Fruit fly (Drosophila melanogaster) whole organism, pupa: Measurements from ENCODE around the gene CG33947.

ENCODE experiments used
- CG10348 ChIP-seq: fragments of 200-800 bp; sonication (Bioruptor generic); IDR thresholded peaks from 2 replicates; pipeline ENCODE4 v1.3.6; 2022; ENCODE audit warnings: missing biosample characterization, missing genetic modification characterization
- CG12605 ChIP-seq: fragments of 200-800 bp; sonication (Bioruptor generic); IDR thresholded peaks from 2 replicates; pipeline ENCODE4 v1.3.6; 2022; ENCODE audit warnings: missing biosample characterization, missing genetic modification characterization
- CG13204 ChIP-seq: fragments of 200-800 bp; sonication (Bioruptor generic); optimal IDR thresholded peaks from 2 replicates; lab custom pipeline; 2018; ENCODE audit warnings: missing biosample characterization, mild to moderate bottlenecking, missing genetic modification characterization, moderate library complexity
- CG14655 ChIP-seq: fragments of 200-800 bp; sonication (Bioruptor generic); optimal IDR thresholded peaks from 3 replicates; lab custom pipeline; 2017; ENCODE audit warnings: mild to moderate bottlenecking, missing biosample characterization, missing genetic modification reagents, missing genetic modification characterization
- CG15710 ChIP-seq: fragments of 200-800 bp; sonication (Bioruptor generic); optimal IDR thresholded peaks from 2 replicates; lab custom pipeline; 2018; ENCODE audit warnings: missing biosample characterization, mild to moderate bottlenecking, missing genetic modification characterization, moderate library complexity
- CG17806 ChIP-seq: fragments of 200-800 bp; sonication (Bioruptor generic); optimal IDR thresholded peaks from 2 replicates; lab custom pipeline; 2018; ENCODE audit warnings: missing biosample characterization, mild to moderate bottlenecking, missing genetic modification characterization, moderate library complexity
- CG32121 ChIP-seq: fragments of 200-800 bp; sonication (Bioruptor generic); IDR thresholded peaks from 2 replicates; pipeline ENCODE4 v1.3.6; 2022; ENCODE audit warnings: missing biosample characterization, missing genetic modification characterization
- CG34367 ChIP-seq: fragments of 200-800 bp; sonication (Bioruptor generic); optimal IDR thresholded peaks from 2 replicates; lab custom pipeline; 2018; ENCODE audit warnings: missing biosample characterization, mild to moderate bottlenecking, missing genetic modification characterization
- CG4496 ChIP-seq: fragments of 200-800 bp; sonication (Bioruptor generic); IDR thresholded peaks from 3 replicates; pipeline ENCODE4 v1.3.6; 2022; ENCODE audit warnings: missing biosample characterization, missing genetic modification characterization
- CG8159 ChIP-seq: fragments of 200-800 bp; sonication (Bioruptor generic); optimal IDR thresholded peaks from 3 replicates; lab custom pipeline; 2018; ENCODE audit warnings: missing biosample characterization, mild to moderate bottlenecking, missing genetic modification characterization, moderate library complexity
- CG8301 ChIP-seq: fragments of 200-800 bp; sonication (Bioruptor generic); optimal IDR thresholded peaks from 2 replicates; lab custom pipeline; 2018; ENCODE audit warnings: missing biosample characterization, mild to moderate bottlenecking, missing genetic modification characterization
- CG9948 ChIP-seq: fragments of 200-800 bp; sonication (Bioruptor generic); optimal IDR thresholded peaks from 2 replicates; lab custom pipeline; 2018; ENCODE audit warnings: missing biosample characterization, mild to moderate bottlenecking, missing genetic modification characterization, moderate library complexity
- D1 ChIP-seq: fragments of 200-800 bp; sonication (Bioruptor generic); optimal IDR thresholded peaks from 2 replicates; lab custom pipeline; 2018; ENCODE audit warnings: missing biosample characterization, mild to moderate bottlenecking, missing genetic modification characterization, moderate library complexity
- EcR ChIP-seq: fragments of 200-800 bp; sonication (Bioruptor generic); optimal IDR thresholded peaks from 3 replicates; lab custom pipeline; 2019; ENCODE audit warnings: missing biosample characterization, missing genetic modification characterization, mild to moderate bottlenecking, moderate library complexity, missing genetic modification reagents
- Ets98B ChIP-seq: fragments of 200-800 bp; sonication (Bioruptor generic); IDR thresholded peaks from 2 replicates; pipeline ENCODE4 v1.3.6; 2022; ENCODE audit warnings: missing biosample characterization, missing genetic modification characterization
- Pif1A ChIP-seq: fragments of 200-800 bp; sonication (Bioruptor generic); optimal IDR thresholded peaks from 3 replicates; lab custom pipeline; 2016; ENCODE audit warnings: missing biosample characterization, missing genetic modification characterization
- Pif1B ChIP-seq: fragments of 200-800 bp; sonication (Bioruptor generic); optimal IDR thresholded peaks from 3 replicates; lab custom pipeline; 2016; ENCODE audit warnings: missing biosample characterization, missing genetic modification characterization
- Snoo ChIP-seq: fragments of 200-800 bp; sonication (Bioruptor generic); optimal IDR thresholded peaks from 3 replicates; lab custom pipeline; 2017; ENCODE audit warnings: missing biosample characterization, mild to moderate bottlenecking, missing genetic modification characterization, inconsistent platforms
- fd96Ca ChIP-seq: fragments of 200-800 bp; sonication (Bioruptor generic); IDR thresholded peaks from 3 replicates; pipeline ENCODE4 v1.3.6; 2022; ENCODE audit warnings: missing biosample characterization, missing genetic modification characterization
- gl ChIP-seq: fragments of 200-800 bp; sonication (Bioruptor generic); optimal IDR thresholded peaks from 2 replicates; lab custom pipeline; 2018; ENCODE audit warnings: missing biosample characterization, mild to moderate bottlenecking, missing genetic modification characterization
- rn ChIP-seq: fragments of 200-800 bp; sonication (Bioruptor generic); IDR thresholded peaks from 2 replicates; pipeline ENCODE4 v1.3.6; 2022; ENCODE audit warnings: missing biosample characterization, missing genetic modification characterization

The CG33947 gene

DNA sequence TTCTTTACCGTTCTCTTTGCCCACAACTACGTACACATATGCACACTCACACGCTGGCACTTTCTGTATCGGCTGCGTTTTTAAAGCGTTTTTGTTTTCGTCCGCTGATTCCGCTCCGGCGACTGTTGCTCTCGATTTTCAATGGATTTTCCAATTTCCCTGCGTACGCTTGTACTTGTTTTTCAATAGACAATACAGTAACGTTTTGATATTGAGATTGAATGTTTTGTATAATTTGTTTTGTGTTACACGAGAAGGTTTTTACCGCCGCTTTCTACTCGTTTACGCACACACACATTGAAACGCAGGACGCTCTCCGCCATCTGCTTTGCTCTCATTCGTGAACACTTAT lies 3.7 kb upstream of the CG33947 start:
- no peak for TF ChIP-seq CG17806 (tag; lab: Kevin White, UChicago)
- no peak for TF ChIP-seq D1
- no peak for TF ChIP-seq EcR
- TF ChIP-seq CG15710 (tag; lab: Kevin White, UChicago): no peak
- no peak for TF ChIP-seq CG12605 (GFP tag; lab: Robert Waterston, UW)
- TF ChIP-seq Ets98B (GFP tag; lab: Robert Waterston, UW): no peak
- TF ChIP-seq fd96Ca (GFP tag; lab: Robert Waterston, UW): no peak
- TF ChIP-seq CG4496 (GFP tag; lab: Robert Waterston, UW): no peak
- TF ChIP-seq Snoo (tag; lab: Kevin White, UChicago): no peak
- TF ChIP-seq CG10348 (GFP tag; lab: Robert Waterston, UW): no peak
- no peak for TF ChIP-seq CG8159 (tag; lab: Kevin White, UChicago)
- TF ChIP-seq CG13204: no peak
- TF ChIP-seq Pif1A (GFP tag; lab: Kevin White, UChicago): no peak
- TF ChIP-seq CG34367 (tag; lab: Kevin White, UChicago): no peak
- TF ChIP-seq Pif1B (GFP tag; lab: Kevin White, UChicago): no peak
- TF ChIP-seq rn (GFP tag; lab: Robert Waterston, UW): no peak
- no peak for TF ChIP-seq CG8301
- no peak for TF ChIP-seq CG32121 (GFP tag; lab: Robert Waterston, UW)
- TF ChIP-seq, all 21 proteins: peak for 0

DNA sequence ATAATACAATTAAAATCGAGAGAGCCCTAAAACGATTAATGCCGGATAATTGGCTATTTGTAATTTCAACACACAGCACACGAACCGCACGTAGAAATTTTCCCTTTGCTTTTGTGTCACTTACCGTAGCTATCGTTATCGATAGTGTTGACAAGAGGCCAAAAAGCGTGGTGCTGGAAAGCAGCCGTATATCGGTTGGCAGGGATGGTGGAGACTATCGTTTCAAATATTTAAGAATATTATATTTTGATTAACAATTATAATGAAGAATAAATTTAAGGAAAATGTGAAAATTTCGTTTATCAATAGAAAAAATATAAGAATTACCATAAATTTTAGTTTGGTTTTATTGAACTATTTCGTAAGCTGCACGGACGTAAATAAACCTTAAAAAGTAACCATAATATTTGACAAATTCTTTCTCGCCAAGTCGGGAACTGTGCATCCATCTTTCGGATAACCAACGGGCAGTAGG lies 3.2 kb upstream of the CG33947 start, which contains the start of gene JIL-1:
JIL-1 (minus strand) TSS at position 148 of the 475 bp plus-strand sequence.
- TF ChIP-seq Pif1A (GFP tag; lab: Kevin White, UChicago) (peak; percentile 44), CG10348 (GFP tag; lab: Robert Waterston, UW) (no peak), CG17806 (tag; lab: Kevin White, UChicago) (peak; percentile 14), CG13204 (no peak), CG14655 (GFP tag; lab: Kevin White, UChicago) (peak; percentile 21), CG32121 (GFP tag; lab: Robert Waterston, UW) (peak; percentile 38; the same call in 1 of the 2 replicates), CG8159 (tag; lab: Kevin White, UChicago) (peak; percentile 41), CG12605 (GFP tag; lab: Robert Waterston, UW) (no peak), Pif1B (GFP tag; lab: Kevin White, UChicago) (peak; percentile 44), D1 (peak; percentile 57), rn (GFP tag; lab: Robert Waterston, UW) (0 out of 2 replicates have a peak, but pooled peaks have one; percentile 10), EcR (no peak), fd96Ca (GFP tag; lab: Robert Waterston, UW) (peak; percentile 69), CG4496 (GFP tag; lab: Robert Waterston, UW) (peak; percentile 50; the same call in 2 of the 3 replicates), CG8301 (peak; percentile 5), Ets98B (GFP tag; lab: Robert Waterston, UW) (peak; percentile 77), Snoo (tag; lab: Kevin White, UChicago) (peak; percentile 20), gl (no peak), CG9948 (tag; lab: Kevin White, UChicago) (no peak), CG15710 (tag; lab: Kevin White, UChicago) (peak; percentile 42)

DNA sequence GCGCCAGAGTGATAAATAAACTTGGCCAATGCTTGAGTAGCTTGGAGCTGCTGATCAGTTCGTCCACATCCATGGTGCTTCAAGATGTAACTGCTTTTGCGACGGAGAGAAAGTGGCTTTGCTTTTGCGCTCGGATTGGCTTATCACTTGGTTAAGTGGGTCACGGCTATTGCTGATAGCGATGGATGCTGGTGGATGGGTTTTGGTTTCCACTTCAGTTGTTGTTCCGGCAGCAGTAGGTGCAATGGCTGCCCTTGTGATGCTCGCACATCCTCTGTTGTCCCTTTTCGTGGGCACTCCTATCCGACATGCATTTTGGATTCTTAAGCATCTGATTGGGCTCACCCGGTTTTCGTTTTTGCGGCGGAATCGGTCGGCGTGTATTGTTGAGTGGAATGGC lies 2.0 kb upstream of the CG33947 start:
- no peak for TF ChIP-seq Ets98B (GFP tag; lab: Robert Waterston, UW)
- TF ChIP-seq CG4496 (GFP tag; lab: Robert Waterston, UW): no peak
- no peak for TF ChIP-seq gl
- TF ChIP-seq rn (GFP tag; lab: Robert Waterston, UW): no peak
- TF ChIP-seq fd96Ca (GFP tag; lab: Robert Waterston, UW): no peak
- peak; percentile 56 for TF ChIP-seq EcR

DNA sequence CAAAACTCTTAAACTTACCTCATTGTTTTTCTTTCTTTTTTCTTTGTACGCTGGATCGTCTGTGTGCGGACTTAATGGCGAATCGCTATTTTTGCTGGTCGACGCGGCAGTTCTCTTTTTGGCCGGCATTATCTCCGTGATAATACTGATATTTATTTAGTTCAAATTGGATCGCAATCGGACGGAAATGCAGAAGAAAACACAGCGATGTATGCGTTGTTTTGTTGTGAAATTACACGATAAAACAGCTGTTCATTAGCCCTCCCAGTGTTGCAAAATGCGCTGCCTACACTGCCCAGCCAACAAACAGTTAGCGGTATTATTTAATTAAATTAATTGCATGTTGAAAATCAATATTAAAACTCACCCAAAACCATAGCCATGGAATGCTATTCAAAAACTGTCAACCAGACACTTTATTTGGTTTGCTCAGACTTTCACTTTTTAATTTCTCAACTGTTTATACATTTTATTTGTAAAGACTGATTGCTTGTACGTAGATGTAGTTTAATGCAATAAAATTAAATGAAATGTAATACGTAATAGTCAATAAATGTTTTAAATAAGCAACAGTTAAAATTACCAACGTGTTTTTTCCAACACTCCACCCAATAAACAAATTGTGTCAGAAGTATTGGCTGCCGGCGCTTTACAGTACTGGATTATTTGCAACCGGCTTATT lies 1.8 kb downstream of the CG33947 start, which contains the start of the genes Irbp18 and APP-BP1:
Irbp18 (minus strand) TSS at position 205 of the 682 bp plus-strand sequence.
APP-BP1 (plus strand) TSS at position 431 of the 682 bp plus-strand sequence.
- TF ChIP-seq CG8301: peak; percentile 93
- peak; percentile 91 for TF ChIP-seq fd96Ca (GFP tag; lab: Robert Waterston, UW)
- peak; percentile 77 for TF ChIP-seq rn (GFP tag; lab: Robert Waterston, UW)
- TF ChIP-seq CG8159 (tag; lab: Kevin White, UChicago): peak; percentile 91
- peak; percentile 89 for TF ChIP-seq D1
- no peak for TF ChIP-seq CG13204
- TF ChIP-seq CG34367 (tag; lab: Kevin White, UChicago): peak; percentile 91
- peak; percentile 94 for TF ChIP-seq Pif1B (GFP tag; lab: Kevin White, UChicago)
- peak; percentile 89 for TF ChIP-seq Ets98B (GFP tag; lab: Robert Waterston, UW)
- peak; percentile 89 for TF ChIP-seq CG17806 (tag; lab: Kevin White, UChicago)
- peak; percentile 96 for TF ChIP-seq Pif1A (GFP tag; lab: Kevin White, UChicago)
- peak; percentile 94 for TF ChIP-seq CG14655 (GFP tag; lab: Kevin White, UChicago)
- TF ChIP-seq EcR: no peak
- peak; percentile 72 for TF ChIP-seq CG10348 (GFP tag; lab: Robert Waterston, UW)
- TF ChIP-seq CG9948 (tag; lab: Kevin White, UChicago): peak; percentile 91
- TF ChIP-seq gl: peak; percentile 80
- TF ChIP-seq CG15710 (tag; lab: Kevin White, UChicago): peak; percentile 90
- TF ChIP-seq Snoo (tag; lab: Kevin White, UChicago): peak; percentile 93
- TF ChIP-seq CG12605 (GFP tag; lab: Robert Waterston, UW): peak; percentile 76
- TF ChIP-seq CG4496 (GFP tag; lab: Robert Waterston, UW): peak; percentile 93
- TF ChIP-seq CG32121 (GFP tag; lab: Robert Waterston, UW): peak; percentile 89

DNA sequence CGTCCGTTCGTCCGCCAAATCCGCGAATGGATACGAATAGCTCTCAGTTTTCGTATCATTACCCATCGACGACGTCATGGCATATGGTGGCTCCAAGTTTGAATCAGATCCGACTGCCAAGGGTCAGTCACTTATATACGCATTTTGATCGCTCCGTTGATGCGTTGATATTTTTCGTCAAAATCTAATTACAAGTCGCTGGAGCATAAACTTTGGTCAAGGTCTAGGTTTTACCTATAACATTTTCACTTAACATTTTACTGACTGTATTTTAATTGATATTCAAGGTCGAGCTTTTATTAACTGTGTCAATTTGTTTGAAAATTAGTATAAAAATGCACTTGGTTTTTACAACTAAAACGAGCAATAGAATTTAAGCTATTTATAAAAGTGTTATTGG lies 5.3 kb downstream of the CG33947 start, which contains the start of gene Elo68beta:
Elo68beta (minus strand) TSS at position 101 of the 400 bp plus-strand sequence.
- no peak for TF ChIP-seq CG10348 (GFP tag; lab: Robert Waterston, UW)
- no peak for TF ChIP-seq CG14655 (GFP tag; lab: Kevin White, UChicago)
- TF ChIP-seq EcR: no peak
- TF ChIP-seq fd96Ca (GFP tag; lab: Robert Waterston, UW): no peak
